ENCODE assay signal across 4 fruit fly cellular contexts in genomic region chr3L:19562146-19562700, dm6.
TF ChIP-seq lines count a peak whose summit lies in the region.

No protein-coding gene starts in this region.

- no peak for TF ChIP-seq CTCF in whole organism, embryonic (GFP tag; optimal IDR thresholded peaks at IDR 0.05; lab: Kevin White, UChicago)

TF ChIP-seq in whole organism, embryonic, 481 proteins besides CTCF, POLR2A, EP300 and RAD21 (continues in another document):
- 0 out of 3 replicates have a peak, but pooled peaks have one; percentile 2 for TF ChIP-seq CG16813 (GFP tag; IDR thresholded peaks at IDR 0.05; lab: Robert Waterston, UW; ENCODE audit: partially characterized antibody)
- no peak for TF ChIP-seq hkb (optimal IDR thresholded peaks at IDR 0.05; lab: Kevin White, UChicago)
- TF ChIP-seq hkb (GFP tag; IDR thresholded peaks at IDR 0.05; lab: Robert Waterston, UW), result no peak
- peak; percentile 85 for TF ChIP-seq cg (GFP tag; optimal IDR thresholded peaks at IDR 0.05; lab: Kevin White, UChicago)
- TF ChIP-seq ewg (GFP tag; optimal IDR thresholded peaks at IDR 0.05; lab: Kevin White, UChicago), result no peak
- TF ChIP-seq Pdp1 (GFP tag; optimal IDR thresholded peaks at IDR 0.05; lab: Kevin White, UChicago), result peak in 1 of 2 experiments; percentile 55
- peak; percentile 44; the same call in 1 of the 3 replicates for TF ChIP-seq CG2199 (GFP tag; IDR thresholded peaks at IDR 0.05; lab: Robert Waterston, UW)
- TF ChIP-seq tgo (GFP tag; IDR thresholded peaks at IDR 0.05; lab: Robert Waterston, UW), result no peak
- TF ChIP-seq vnd (GFP tag; IDR thresholded peaks at IDR 0.05; lab: Robert Waterston, UW; ENCODE audit: partially characterized antibody), result no peak
- TF ChIP-seq Trl (optimal IDR thresholded peaks at IDR 0.05; lab: Kevin White, UChicago), result peak; percentile 16 to 34
- TF ChIP-seq Trl (GFP tag; optimal IDR thresholded peaks at IDR 0.05; lab: Kevin White, UChicago), result no peak
- peak; percentile 84 for TF ChIP-seq Med (GFP tag; lab: Kevin White, UChicago)
- no peak for TF ChIP-seq CG11504 (tag; optimal IDR thresholded peaks at IDR 0.05; lab: Kevin White, UChicago)
- TF ChIP-seq CrebB (tag; optimal IDR thresholded peaks at IDR 0.05; lab: Kevin White, UChicago), result no peak
- peak; percentile 45; the same call in 1 of the 3 replicates for TF ChIP-seq CG6791 (GFP tag; IDR thresholded peaks at IDR 0.05; lab: Robert Waterston, UW; ENCODE audit: partially characterized antibody)
- no peak for TF ChIP-seq CG12155 (GFP tag; optimal IDR thresholded peaks at IDR 0.05; lab: Kevin White, UChicago)
- peak; percentile 11 for TF ChIP-seq sens (GFP tag; lab: Kevin White, UChicago)
- no peak for TF ChIP-seq Doc3 (GFP tag; IDR thresholded peaks at IDR 0.05; lab: Robert Waterston, UW; ENCODE audit: partially characterized antibody)
- peak; percentile 17 for TF ChIP-seq zf30C (GFP tag; optimal IDR thresholded peaks at IDR 0.05; lab: Kevin White, UChicago)
- TF ChIP-seq CG12769 (tag; optimal IDR thresholded peaks at IDR 0.05; lab: Kevin White, UChicago), result peak; percentile 93
- TF ChIP-seq Jarid2 (GFP tag; optimal IDR thresholded peaks at IDR 0.05; lab: Kevin White, UChicago), result peak; percentile 31
- no peak for TF ChIP-seq Hmx (GFP tag; optimal IDR thresholded peaks at IDR 0.05; lab: Kevin White, UChicago)

TF ChIP-seq in whole organism, prepupa, 60 proteins besides CTCF, POLR2A, EP300 and RAD21:
- peak; percentile 33 for TF ChIP-seq Eip78C (GFP tag; lab: Kevin White, UChicago)
- TF ChIP-seq CG3919 (GFP tag; optimal IDR thresholded peaks at IDR 0.05; lab: Kevin White, UChicago), result peak; percentile 15
- no peak for TF ChIP-seq CG9139 (GFP tag; optimal IDR thresholded peaks at IDR 0.05; lab: Kevin White, UChicago)
- no peak for TF ChIP-seq Hr38 (GFP tag; optimal IDR thresholded peaks at IDR 0.05; lab: Kevin White, UChicago)
- TF ChIP-seq CG6163 (GFP tag; IDR thresholded peaks at IDR 0.05; lab: Robert Waterston, UW), result no peak
- no peak for TF ChIP-seq Met (GFP tag; optimal IDR thresholded peaks at IDR 0.05; lab: Kevin White, UChicago)
- TF ChIP-seq vri (GFP tag; optimal IDR thresholded peaks at IDR 0.05; lab: Kevin White, UChicago), result peak; percentile 30
- no peak for TF ChIP-seq CG4318 (GFP tag; optimal IDR thresholded peaks at IDR 0.05; lab: Kevin White, UChicago)
- peak; percentile 17 for TF ChIP-seq dsx (GFP tag; optimal IDR thresholded peaks at IDR 0.05; lab: Kevin White, UChicago; ENCODE audit: poor library complexity, severe bottlenecking)
- no peak for TF ChIP-seq CG8632 (GFP tag; optimal IDR thresholded peaks at IDR 0.05; lab: Kevin White, UChicago)
- peak; percentile 49 for TF ChIP-seq CG6854 (GFP tag; optimal IDR thresholded peaks at IDR 0.05; lab: Kevin White, UChicago)
- no peak; the same call in 1 of the 2 replicates for TF ChIP-seq CG15336 (GFP tag; IDR thresholded peaks at IDR 0.05; lab: Robert Waterston, UW)
- TF ChIP-seq Sox102F (GFP tag; optimal IDR thresholded peaks at IDR 0.05; lab: Kevin White, UChicago), result peak; percentile 34
- no peak for TF ChIP-seq topi (GFP tag; optimal IDR thresholded peaks at IDR 0.05; lab: Kevin White, UChicago)
- TF ChIP-seq Smox (GFP tag; optimal IDR thresholded peaks at IDR 0.05; lab: Kevin White, UChicago), result no peak
- TF ChIP-seq CG6808 (GFP tag; optimal IDR thresholded peaks at IDR 0.05; lab: Kevin White, UChicago), result peak; percentile 16
- TF ChIP-seq CG6792 (GFP tag; optimal IDR thresholded peaks at IDR 0.05; lab: Kevin White, UChicago), result no peak
- TF ChIP-seq Ets21C (GFP tag; optimal IDR thresholded peaks at IDR 0.05; lab: Kevin White, UChicago), result no peak
- TF ChIP-seq ss (GFP tag; optimal IDR thresholded peaks at IDR 0.05; lab: Kevin White, UChicago), result peak in 1 of 2 experiments; percentile 19
- no peak for TF ChIP-seq CG10669 (GFP tag; optimal IDR thresholded peaks at IDR 0.05; lab: Kevin White, UChicago)

TF ChIP-seq in whole organism, pupa, 21 proteins besides CTCF, POLR2A, EP300 and RAD21:
- peak; percentile 30; the same call in 1 of the 2 replicates for TF ChIP-seq CG12605 (GFP tag; IDR thresholded peaks at IDR 0.05; lab: Robert Waterston, UW)
- no peak for TF ChIP-seq CG14655 (GFP tag; optimal IDR thresholded peaks at IDR 0.05; lab: Kevin White, UChicago)
- TF ChIP-seq CG15710 (tag; optimal IDR thresholded peaks at IDR 0.05; lab: Kevin White, UChicago), result no peak
- peak; percentile 82 for TF ChIP-seq EcR (GFP tag; optimal IDR thresholded peaks at IDR 0.05; lab: Kevin White, UChicago)

TF ChIP-seq in whole organism, wandering third instar larva, 38 proteins besides CTCF, POLR2A, EP300 and RAD21:
- no peak for TF ChIP-seq Hnf4 (GFP tag; optimal IDR thresholded peaks at IDR 0.05; lab: Kevin White, UChicago)
- no peak for TF ChIP-seq foxo (GFP tag; optimal IDR thresholded peaks at IDR 0.05; lab: Kevin White, UChicago)
- TF ChIP-seq h (GFP tag; optimal IDR thresholded peaks at IDR 0.05; lab: Kevin White, UChicago), result peak; percentile 10
- TF ChIP-seq ey (GFP tag; optimal IDR thresholded peaks at IDR 0.05; lab: Kevin White, UChicago), result no peak
- TF ChIP-seq Vsx2 (GFP tag; optimal IDR thresholded peaks at IDR 0.05; lab: Kevin White, UChicago; ENCODE audit: partially characterized antibody), result peak; percentile 46
- TF ChIP-seq pan (optimal IDR thresholded peaks at IDR 0.05; lab: Kevin White, UChicago), result no peak
- no peak for TF ChIP-seq CrebA (GFP tag; optimal IDR thresholded peaks at IDR 0.05; lab: Kevin White, UChicago; ENCODE audit: borderline replicate concordance)
- TF ChIP-seq Mio (GFP tag; optimal IDR thresholded peaks at IDR 0.05; lab: Kevin White, UChicago), result no peak
- TF ChIP-seq CG32264 (GFP tag; optimal IDR thresholded peaks at IDR 0.05; lab: Kevin White, UChicago), result no peak
- TF ChIP-seq psq (GFP tag; optimal IDR thresholded peaks at IDR 0.05; lab: Kevin White, UChicago), result no peak
- TF ChIP-seq GATAd (GFP tag; optimal IDR thresholded peaks at IDR 0.05; lab: Kevin White, UChicago), result no peak
- TF ChIP-seq woc (GFP tag; optimal IDR thresholded peaks at IDR 0.05; lab: Kevin White, UChicago), result no peak
- TF ChIP-seq Rel (GFP tag; optimal IDR thresholded peaks at IDR 0.05; lab: Kevin White, UChicago), result no peak
- peak; percentile 2 for TF ChIP-seq Rel (tag; optimal IDR thresholded peaks at IDR 0.05; lab: Kevin White, UChicago)
- TF ChIP-seq dl (GFP tag; optimal IDR thresholded peaks at IDR 0.05; lab: Kevin White, UChicago; ENCODE audit: insufficient read depth in 1 of 2, partially characterized antibody in 2 of 2), result peak; percentile 25 to 55
- TF ChIP-seq Dif (GFP tag; optimal IDR thresholded peaks at IDR 0.05; lab: Kevin White, UChicago; ENCODE audit: partially characterized antibody), result peak; percentile 76
- TF ChIP-seq Hr83 (GFP tag; optimal IDR thresholded peaks at IDR 0.05; lab: Kevin White, UChicago; ENCODE audit: poor library complexity, severe bottlenecking), result peak; percentile 72
- TF ChIP-seq br (GFP tag; optimal IDR thresholded peaks at IDR 0.05; lab: Kevin White, UChicago), result peak; percentile 20
TF ChIP-seq in whole organism, wandering third instar larva: peak in this region for 7.

Comparison
In these comparisons a context has a peak if more than half of its experiments do, and no peak if none do; other contexts are left out.
1. Of the 7 proteins assayed by ChIP-seq in both whole organism, embryonic and whole organism, prepupa: peak only in whole organism, embryonic: none; only in whole organism, prepupa: CG6854 and Sox102F; in both: none; in neither: 5.